Worm (Caenorhabditis elegans) whole organism, L1 larva: ENCODE measurements around the gene C33C12.7.

Experiments used
- C34B4.2 ChIP-seq: sonication (generic microtip); optimal IDR thresholded peaks from 2 replicates; lab custom pipeline; 2017; ENCODE audit warnings: mild to moderate bottlenecking, missing genetic modification characterization, missing compliant biosample characterization
- Y116A8C.19 ChIP-seq: sonication (generic microtip); optimal IDR thresholded peaks from 2 replicates; lab custom pipeline; 2016; ENCODE audit warnings: missing compliant biosample characterization, missing genetic modification characterization, borderline replicate concordance
- aha-1 ChIP-seq: fragments of 150-350 bp; optimal IDR thresholded peaks from 2 replicates; lab custom pipeline; 2014; ENCODE audit warnings: missing biosample characterization, missing genetic modification characterization
- alr-1 ChIP-seq: fragments of 200-800 bp; sonication (Bioruptor generic); optimal IDR thresholded peaks from 2 replicates; lab custom pipeline; 2018; ENCODE audit warnings: borderline replicate concordance, mild to moderate bottlenecking, missing genetic modification characterization, missing compliant biosample characterization
- ama-1 ChIP-seq: fragments of 150-350 bp; optimal IDR thresholded peaks from 2 replicates; lab custom pipeline; 2014
- blmp-1 ChIP-seq: fragments of 150-350 bp; optimal IDR thresholded peaks from 2 replicates; lab custom pipeline; 2014; ENCODE audit warnings: missing biosample characterization, missing genetic modification characterization
- ceh-82 ChIP-seq, 3 experiments: fragments of 150-350 bp in 1 of 3; sonication (generic microtip) in 2 of 3; optimal IDR thresholded peaks; 2 replicates each; lab custom pipeline; 2014 to 2017; ENCODE audit warnings: missing biosample characterization in 3 of 3, missing genetic modification characterization in 3 of 3
- ceh-88 ChIP-seq: fragments of 200-800 bp; sonication (Bioruptor generic); IDR thresholded peaks from 2 replicates; pipeline ENCODE4 v1.3.6; 2022; ENCODE audit warnings: missing genetic modification characterization, missing compliant biosample characterization
- ceh-90 ChIP-seq: sonication (generic microtip); optimal IDR thresholded peaks from 2 replicates; lab custom pipeline; 2016; ENCODE audit warnings: missing genetic modification characterization, missing compliant biosample characterization
- dsc-1 ChIP-seq: sonication (generic microtip); optimal IDR thresholded peaks from 2 replicates; lab custom pipeline; 2016; ENCODE audit warnings: mild to moderate bottlenecking, missing genetic modification characterization, missing compliant biosample characterization
- efl-3 ChIP-seq: fragments of 200-800 bp; sonication (Bioruptor generic); optimal IDR thresholded peaks from 2 replicates; lab custom pipeline; 2018; ENCODE audit warnings: mild to moderate bottlenecking, missing genetic modification characterization, missing compliant biosample characterization
- fkh-10 ChIP-seq: sonication (generic microtip); optimal IDR thresholded peaks from 2 replicates; lab custom pipeline; 2017; ENCODE audit warnings: missing biosample characterization, missing genetic modification reagents, missing genetic modification characterization
- fkh-4 ChIP-seq: sonication (generic microtip); optimal IDR thresholded peaks from 2 replicates; lab custom pipeline; 2016; ENCODE audit warnings: missing compliant biosample characterization, missing genetic modification characterization, borderline replicate concordance
- fkh-8 ChIP-seq: sonication (generic microtip); optimal IDR thresholded peaks from 2 replicates; lab custom pipeline; 2016; ENCODE audit warnings: mild to moderate bottlenecking, missing genetic modification characterization, missing compliant biosample characterization
- fos-1 ChIP-seq: fragments of 150-350 bp; optimal IDR thresholded peaks from 2 replicates; lab custom pipeline; 2014; ENCODE audit warnings: missing biosample characterization, missing genetic modification characterization
- grh-1 ChIP-seq: fragments of 200-800 bp; sonication (Bioruptor generic); IDR thresholded peaks from 2 replicates; pipeline ENCODE4 v1.3.6; 2022; ENCODE audit warnings: missing genetic modification reagents, missing genetic modification characterization, missing compliant biosample characterization
- hlh-17 ChIP-seq: fragments of 200-800 bp; sonication (Bioruptor generic); optimal IDR thresholded peaks from 2 replicates; lab custom pipeline; 2018; ENCODE audit warnings: missing genetic modification characterization, mild to moderate bottlenecking, missing compliant biosample characterization, moderate library complexity, borderline replicate concordance
- hlh-4 ChIP-seq: sonication (generic microtip); optimal IDR thresholded peaks from 2 replicates; lab custom pipeline; 2016; ENCODE audit warnings: mild to moderate bottlenecking, missing genetic modification characterization, missing compliant biosample characterization
- hpl-2 ChIP-seq: fragments of 150-350 bp; optimal IDR thresholded peaks from 2 replicates; lab custom pipeline; 2014; ENCODE audit warnings: missing biosample characterization, missing genetic modification reagents, missing genetic modification characterization
- irx-1 ChIP-seq: sonication (generic microtip); optimal IDR thresholded peaks from 2 replicates; lab custom pipeline; 2016; ENCODE audit warnings: missing genetic modification characterization, missing compliant biosample characterization
- isw-1 ChIP-seq: fragments of 200-800 bp; sonication (Bioruptor generic); IDR thresholded peaks from 2 replicates; pipeline ENCODE4 v1.3.6; 2022; ENCODE audit warnings: missing genetic modification characterization, missing compliant biosample characterization
- jun-1 ChIP-seq: fragments of 150-350 bp; optimal IDR thresholded peaks from 2 replicates; lab custom pipeline; 2014; ENCODE audit warnings: missing biosample characterization, missing genetic modification reagents, missing genetic modification characterization
- lin-15B ChIP-seq: fragments of 150-350 bp; sonication (generic microtip); optimal IDR thresholded peaks from 3 replicates; lab custom pipeline; 2014; ENCODE audit warnings: missing biosample characterization, missing genetic modification characterization
- lsy-2 ChIP-seq, 2 experiments: fragments of 150-350 bp; optimal IDR thresholded peaks; 2 replicates each; lab custom pipeline; 2014; ENCODE audit warnings: missing biosample characterization in 2 of 2, missing genetic modification characterization in 2 of 2
- mdl-1 ChIP-seq, 2 experiments: fragments of 150-350 bp; optimal IDR thresholded peaks; 2 replicates each; lab custom pipeline; 2014 to 2017; ENCODE audit warnings: missing biosample characterization in 2 of 2, missing genetic modification characterization in 2 of 2, inconsistent platforms in 1 of 2
- mef-2 ChIP-seq: fragments of 150-350 bp; optimal IDR thresholded peaks from 2 replicates; lab custom pipeline; 2014; ENCODE audit warnings: missing biosample characterization, missing genetic modification characterization
- mep-1 ChIP-seq: fragments of 150-350 bp; optimal IDR thresholded peaks from 2 replicates; lab custom pipeline; 2014; ENCODE audit warnings: missing biosample characterization, missing genetic modification characterization
- nhr-12 ChIP-seq: sonication (generic microtip); optimal IDR thresholded peaks from 2 replicates; lab custom pipeline; 2017; ENCODE audit warnings: missing biosample characterization, missing genetic modification characterization
- nhr-19 ChIP-seq: fragments of 200-800 bp; sonication (Bioruptor generic); conservative IDR thresholded peaks from 2 replicates; pipeline ENCODE4 v1.3.6; 2022; ENCODE audit warnings: missing genetic modification characterization, missing compliant biosample characterization
- nhr-20 ChIP-seq: sonication (generic microtip); optimal IDR thresholded peaks from 2 replicates; lab custom pipeline; 2016; ENCODE audit warnings: mild to moderate bottlenecking, missing genetic modification characterization, missing compliant biosample characterization
- nhr-47 ChIP-seq: sonication (generic microtip); optimal IDR thresholded peaks from 2 replicates; lab custom pipeline; 2016; ENCODE audit warnings: mild to moderate bottlenecking, missing genetic modification characterization, moderate library complexity, missing compliant biosample characterization
- nhr-76 ChIP-seq: sonication (generic microtip); optimal IDR thresholded peaks from 2 replicates; lab custom pipeline; 2017; ENCODE audit warnings: missing biosample characterization, missing genetic modification characterization
- nhr-77 ChIP-seq: fragments of 150-350 bp; optimal IDR thresholded peaks from 2 replicates; lab custom pipeline; 2014; ENCODE audit warnings: missing biosample characterization, missing genetic modification characterization
- nhr-85 ChIP-seq: sonication (generic microtip); peaks from one replicate; lab custom pipeline; 2016; ENCODE audit warnings: missing genetic modification characterization, inconsistent platforms, missing compliant biosample characterization
- nhr-90 ChIP-seq: sonication (generic microtip); optimal IDR thresholded peaks from 2 replicates; lab custom pipeline; 2016; ENCODE audit warnings: mild to moderate bottlenecking, missing genetic modification characterization, missing compliant biosample characterization; ENCODE audit not compliant: poor library complexity
- pag-3 ChIP-seq: sonication (generic microtip); optimal IDR thresholded peaks from 2 replicates; lab custom pipeline; 2017; ENCODE audit warnings: missing genetic modification characterization, mild to moderate bottlenecking, missing compliant biosample characterization, antibody characterized with exemption, borderline replicate concordance; ENCODE audit not compliant: insufficient read depth
- pax-3 ChIP-seq: fragments of 200-800 bp; sonication (Bioruptor generic); optimal IDR thresholded peaks from 2 replicates; lab custom pipeline; 2018; ENCODE audit warnings: mild to moderate bottlenecking, missing genetic modification characterization, moderate library complexity, missing compliant biosample characterization
- pqm-1 ChIP-seq: sonication (generic microtip); optimal IDR thresholded peaks from 3 replicates; lab custom pipeline; 2017; ENCODE audit warnings: missing biosample characterization, missing genetic modification characterization
- rnt-1 ChIP-seq: sonication (generic microtip); optimal IDR thresholded peaks from 2 replicates; lab custom pipeline; 2016; ENCODE audit warnings: mild to moderate bottlenecking, missing genetic modification characterization, moderate library complexity, missing compliant biosample characterization
- skn-1 ChIP-seq: fragments of 150-350 bp; optimal IDR thresholded peaks from 2 replicates; lab custom pipeline; 2014; ENCODE audit warnings: missing biosample characterization, missing genetic modification characterization
- snu-23 ChIP-seq: sonication (generic microtip); optimal IDR thresholded peaks from 2 replicates; lab custom pipeline; 2016; ENCODE audit warnings: missing genetic modification characterization, missing compliant biosample characterization
- swsn-7 ChIP-seq: sonication (generic microtip); optimal IDR thresholded peaks from 2 replicates; lab custom pipeline; 2016; ENCODE audit warnings: missing genetic modification characterization, missing compliant biosample characterization
- tbx-2 ChIP-seq: sonication (generic microtip); optimal IDR thresholded peaks from 2 replicates; lab custom pipeline; 2016; ENCODE audit warnings: missing genetic modification characterization, missing compliant biosample characterization
- unc-130 ChIP-seq: fragments of 150-350 bp; optimal IDR thresholded peaks from 2 replicates; lab custom pipeline; 2017; ENCODE audit warnings: missing biosample characterization, missing genetic modification characterization, inconsistent platforms
- unc-98 ChIP-seq: fragments of 200-800 bp; sonication (Bioruptor generic); IDR thresholded peaks from 2 replicates; pipeline ENCODE4 v1.3.6; 2022; ENCODE audit warnings: missing genetic modification characterization, missing compliant biosample characterization
- xbp-1 ChIP-seq: sonication (generic microtip); optimal IDR thresholded peaks from 2 replicates; lab custom pipeline; 2016; ENCODE audit warnings: missing genetic modification characterization, missing compliant biosample characterization
- zag-1 ChIP-seq: fragments of 150-350 bp; optimal IDR thresholded peaks from 2 replicates; lab custom pipeline; 2014; ENCODE audit warnings: missing biosample characterization, missing genetic modification characterization
- zip-4 ChIP-seq: fragments of 200-800 bp; sonication (Bioruptor generic); optimal IDR thresholded peaks from 2 replicates; lab custom pipeline; 2018; ENCODE audit warnings: mild to moderate bottlenecking, missing genetic modification characterization, moderate library complexity, missing compliant biosample characterization
- ztf-11 ChIP-seq, 2 experiments: sonication (generic microtip); optimal IDR thresholded peaks; 2 replicates each; lab custom pipeline; 2016 to 2017; ENCODE audit warnings: missing genetic modification characterization in 2 of 2, missing biosample characterization in 1 of 2, missing compliant biosample characterization in 1 of 2

C33C12.7 gene

DNA sequence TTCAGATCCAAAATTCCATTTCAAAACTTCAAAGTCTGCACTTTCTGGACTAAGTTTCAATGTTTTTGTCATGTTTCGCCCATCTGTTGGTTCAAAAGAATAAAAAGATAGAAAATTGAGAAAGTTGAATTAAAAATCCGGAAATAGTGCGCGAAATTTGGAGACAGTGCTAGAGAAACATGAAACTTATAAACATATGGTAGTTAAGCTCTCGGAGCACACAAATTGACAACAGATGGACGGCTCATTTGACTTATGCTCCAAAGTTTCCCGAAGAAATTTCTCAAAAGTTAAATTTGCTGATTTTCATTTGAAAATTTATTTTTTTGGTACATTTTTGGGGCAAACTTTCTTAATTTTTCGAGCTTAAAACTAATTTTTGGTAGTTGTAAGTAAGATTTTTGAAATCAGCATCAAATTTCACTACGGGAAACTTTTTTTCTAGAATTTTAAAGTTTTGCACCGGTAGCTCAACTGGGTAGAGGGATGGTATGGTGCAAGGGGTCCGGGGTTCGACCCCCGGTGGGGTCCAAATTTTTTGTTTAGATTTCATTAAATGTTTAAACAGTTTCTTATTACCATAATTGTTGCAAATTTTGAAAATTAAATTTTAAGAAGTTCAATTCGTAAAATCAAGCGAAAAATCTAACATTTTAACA lies 30.9 kb upstream of the C33C12.7 start:
- TF ChIP-seq dsc-1 (tag; lab: Kevin White, UChicago) (peak; percentile 94), fkh-4 (tag; lab: Kevin White, UChicago) (peak; percentile 78), xbp-1 (tag; lab: Kevin White, UChicago) (no peak), nhr-85 (tag; lab: Kevin White, UChicago) (no peak), C34B4.2 (tag; lab: Kevin White, UChicago) (no peak)

DNA sequence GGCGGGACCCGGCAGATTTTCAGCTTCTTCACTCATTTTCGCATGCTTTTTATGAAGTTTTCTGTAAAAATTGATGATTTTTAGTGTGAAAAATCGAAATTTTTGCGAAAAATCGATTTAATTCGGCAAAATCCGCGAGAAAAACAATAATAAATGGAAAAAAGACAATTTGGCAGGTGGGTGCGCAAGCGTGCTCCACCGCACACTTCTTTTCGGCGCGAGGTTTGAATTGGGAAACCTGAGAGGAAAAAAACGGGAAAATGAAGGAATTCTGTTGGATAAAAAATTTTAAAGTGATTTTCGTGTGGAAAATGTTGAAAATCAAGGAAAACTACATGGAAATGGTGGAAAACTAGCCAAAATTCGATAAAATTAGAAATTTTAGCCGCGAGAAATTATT lies 28.8 kb upstream of the C33C12.7 start, which contains the start of gene Y59C2A.2:
Y59C2A.2 (minus strand) TSS at position 61 of the 400 bp plus-strand sequence.
- no peak for TF ChIP-seq nhr-47 (tag; lab: Kevin White, UChicago)
- TF ChIP-seq xbp-1 (tag; lab: Kevin White, UChicago) = peak; percentile 26
- TF ChIP-seq Y116A8C.19 (tag; lab: Kevin White, UChicago) = no peak
- TF ChIP-seq aha-1 (tag; lab: Kevin White, UChicago) = no peak
- no peak for TF ChIP-seq C34B4.2 (tag; lab: Kevin White, UChicago)
- no peak for TF ChIP-seq zag-1 (tag; lab: Kevin White, UChicago)
- no peak for TF ChIP-seq alr-1
- no peak for TF ChIP-seq hlh-17
- peak; percentile 18 for TF ChIP-seq swsn-7
- TF ChIP-seq ceh-88 (GFP tag; lab: Robert Waterston, UW) = no peak
- peak; percentile 29 for TF ChIP-seq irx-1 (tag; lab: Kevin White, UChicago)
- TF ChIP-seq pax-3 (tag; lab: Kevin White, UChicago) = peak; percentile 16
- peak; percentile 53 for TF ChIP-seq rnt-1 (tag; lab: Kevin White, UChicago)
- peak; percentile 45 for TF ChIP-seq tbx-2 (tag; lab: Kevin White, UChicago)
- no peak for TF ChIP-seq nhr-77
- TF ChIP-seq fkh-4 (tag; lab: Kevin White, UChicago) = no peak
- peak; percentile 6 for TF ChIP-seq jun-1
- TF ChIP-seq mef-2 (tag; lab: Kevin White, UChicago) = no peak
- peak; percentile 54 for TF ChIP-seq snu-23
- no peak for TF ChIP-seq hlh-4 (tag; lab: Kevin White, UChicago)
- peak; percentile 30 for TF ChIP-seq nhr-19
- no peak for TF ChIP-seq nhr-76 (tag; lab: Kevin White, UChicago)
- TF ChIP-seq nhr-20 (tag; lab: Kevin White, UChicago) = peak; percentile 15
- TF ChIP-seq grh-1 (GFP tag; lab: Robert Waterston, UW) = 0 out of 2 replicates have a peak, but pooled peaks have one; percentile 32
- peak; percentile 61 for TF ChIP-seq nhr-85 (tag; lab: Kevin White, UChicago)
- TF ChIP-seq pqm-1 (tag; lab: Kevin White, UChicago) = no peak
- peak; percentile 25 for TF ChIP-seq blmp-1 (tag; lab: Kevin White, UChicago)
- TF ChIP-seq isw-1 (GFP tag; lab: Robert Waterston, UW) = peak; percentile 22; the same call in 1 of the 2 replicates
- no peak for TF ChIP-seq fos-1
- peak; percentile 62 to 78 for TF ChIP-seq lsy-2 (tag; optimal IDR thresholded peaks at IDR 0.05; lab: Kevin White, UChicago)
- TF ChIP-seq lin-15B (tag; lab: Kevin White, UChicago) = peak; percentile 26
- no peak for TF ChIP-seq hpl-2
- peak; percentile 42 for TF ChIP-seq skn-1 (tag; lab: Kevin White, UChicago)
- TF ChIP-seq ama-1 (lab: Kevin White, UChicago) = no peak
- TF ChIP-seq fkh-10 (GFP tag; lab: Kevin White, UChicago) = no peak
- TF ChIP-seq dsc-1 (tag; lab: Kevin White, UChicago) = peak; percentile 31
- TF ChIP-seq nhr-90 (tag; lab: Kevin White, UChicago) = no peak
- no peak for TF ChIP-seq unc-98 (GFP tag; lab: Robert Waterston, UW)
- TF ChIP-seq ceh-90 (tag; lab: Kevin White, UChicago) = no peak
- TF ChIP-seq ceh-82 (tag; optimal IDR thresholded peaks at IDR 0.05; lab: Kevin White, UChicago) = peak; percentile 2 to 74 (median 24)
- no peak for TF ChIP-seq unc-130 (tag; lab: Kevin White, UChicago)
- peak; percentile 19 for TF ChIP-seq mep-1 (tag; lab: Kevin White, UChicago)
- peak in 1 of 2 experiments; percentile 22 for TF ChIP-seq mdl-1 (tag; optimal IDR thresholded peaks at IDR 0.05; lab: Kevin White, UChicago)
- TF ChIP-seq fkh-8 (tag; lab: Kevin White, UChicago) = peak; percentile 23
- TF ChIP-seq zip-4 = no peak
- TF ChIP-seq pag-3 (tag; lab: Kevin White, UChicago) = no peak
- no peak for TF ChIP-seq nhr-12 (tag; lab: Kevin White, UChicago)
- no peak for TF ChIP-seq ztf-11 (tag; optimal IDR thresholded peaks at IDR 0.05; lab: Kevin White, UChicago)
- TF ChIP-seq efl-3 (GFP tag; lab: Kevin White, UChicago) = no peak
